Fruit fly (Drosophila melanogaster) whole organism, embryonic: Measurements from ENCODE around the gene CG17036.

ENCODE experiments used
- Antp ChIP-seq: fragments of 200-800 bp; sonication (Bioruptor generic); optimal IDR thresholded peaks from 3 replicates; lab custom pipeline; 2016; ENCODE audit warnings: missing biosample characterization, missing genetic modification characterization
- Bgb ChIP-seq: fragments of 200-800 bp; sonication (Bioruptor generic); IDR thresholded peaks from 2 replicates; pipeline ENCODE4 v1.3.6; 2022; ENCODE audit warnings: missing biosample characterization, missing genetic modification characterization; ENCODE audit not compliant: partially characterized antibody
- CG1024 ChIP-seq: fragments of 200-800 bp; sonication (Bioruptor generic); IDR thresholded peaks from 2 replicates; pipeline ENCODE4 v1.3.6; 2022; ENCODE audit warnings: missing biosample characterization, missing genetic modification characterization
- CG10321 ChIP-seq: fragments of 200-800 bp; sonication (Bioruptor generic); IDR thresholded peaks from 2 replicates; pipeline ENCODE4 v1.3.6; 2022; ENCODE audit warnings: missing biosample characterization, missing genetic modification characterization
- CG10462 ChIP-seq: fragments of 200-800 bp; sonication (Bioruptor generic); optimal IDR thresholded peaks from 2 replicates; lab custom pipeline; 2016; ENCODE audit warnings: missing biosample characterization, missing genetic modification characterization
- CG12071 ChIP-seq: fragments of 200-800 bp; sonication (Bioruptor generic); optimal IDR thresholded peaks from 3 replicates; lab custom pipeline; 2018; ENCODE audit warnings: missing biosample characterization, mild to moderate bottlenecking, missing genetic modification characterization
- CG12219 ChIP-seq: fragments of 200-800 bp; sonication (Bioruptor generic); optimal IDR thresholded peaks from 3 replicates; lab custom pipeline; 2018; ENCODE audit warnings: missing biosample characterization, mild to moderate bottlenecking, missing genetic modification characterization
- CG12236 ChIP-seq: fragments of 200-800 bp; sonication (Bioruptor generic); optimal IDR thresholded peaks from 2 replicates; lab custom pipeline; 2016; ENCODE audit warnings: missing biosample characterization, missing genetic modification characterization
- CG12299 ChIP-seq: fragments of 200-800 bp; sonication (Bioruptor generic); optimal IDR thresholded peaks from 2 replicates; lab custom pipeline; 2018; ENCODE audit warnings: missing biosample characterization, mild to moderate bottlenecking, missing genetic modification characterization
- CG12744 ChIP-seq: fragments of 200-800 bp; sonication (Bioruptor generic); optimal IDR thresholded peaks from 2 replicates; lab custom pipeline; 2016; ENCODE audit warnings: missing biosample characterization, missing genetic modification characterization
- CG13424 ChIP-seq: fragments of 200-800 bp; sonication (Bioruptor generic); optimal IDR thresholded peaks from 2 replicates; lab custom pipeline; 2019; ENCODE audit warnings: missing biosample characterization, mild to moderate bottlenecking, missing genetic modification characterization, moderate library complexity
- CG14710 ChIP-seq: fragments of 200-800 bp; sonication (Bioruptor generic); optimal IDR thresholded peaks from 3 replicates; lab custom pipeline; 2019; ENCODE audit warnings: missing biosample characterization, mild to moderate bottlenecking, missing genetic modification characterization, moderate library complexity
- CG17359 ChIP-seq: fragments of 200-800 bp; sonication (Bioruptor generic); optimal IDR thresholded peaks from 3 replicates; lab custom pipeline; 2018; ENCODE audit warnings: missing biosample characterization, mild to moderate bottlenecking, missing genetic modification characterization, moderate library complexity
- CG5245 ChIP-seq: fragments of 200-800 bp; sonication (Bioruptor generic); optimal IDR thresholded peaks from 3 replicates; lab custom pipeline; 2016; ENCODE audit warnings: missing biosample characterization, missing genetic modification characterization
- CG6654 ChIP-seq: fragments of 200-800 bp; sonication (Bioruptor generic); optimal IDR thresholded peaks from 2 replicates; lab custom pipeline; 2017; ENCODE audit warnings: missing biosample characterization, mild to moderate bottlenecking, missing genetic modification characterization
- CG6683 ChIP-seq: fragments of 200-800 bp; sonication (Bioruptor generic); optimal IDR thresholded peaks from 2 replicates; lab custom pipeline; 2017; ENCODE audit warnings: missing biosample characterization, mild to moderate bottlenecking, missing genetic modification characterization, missing genetic modification reagents
- CG7556 ChIP-seq: fragments of 200-800 bp; sonication (Bioruptor generic); optimal IDR thresholded peaks from 2 replicates; lab custom pipeline; 2017; ENCODE audit warnings: missing biosample characterization, mild to moderate bottlenecking, missing genetic modification characterization
- CG9437 ChIP-seq: fragments of 200-800 bp; sonication (Bioruptor generic); optimal IDR thresholded peaks from 2 replicates; lab custom pipeline; 2018; ENCODE audit warnings: missing biosample characterization, mild to moderate bottlenecking, missing genetic modification characterization
- CG9817 ChIP-seq: fragments of 200-800 bp; sonication (Bioruptor generic); optimal IDR thresholded peaks from 2 replicates; lab custom pipeline; 2018; ENCODE audit warnings: missing biosample characterization, mild to moderate bottlenecking, missing genetic modification characterization, moderate library complexity
- CrebB ChIP-seq: fragments of 200-800 bp; sonication (Bioruptor generic); optimal IDR thresholded peaks from 3 replicates; lab custom pipeline; 2018; ENCODE audit warnings: missing biosample characterization, mild to moderate bottlenecking, missing genetic modification characterization
- Dll ChIP-seq: fragments of 200-800 bp; sonication (Bioruptor generic); IDR thresholded peaks from 4 replicates; pipeline ENCODE4 v1.3.6; 2022; ENCODE audit warnings: missing biosample characterization, missing genetic modification characterization; ENCODE audit not compliant: partially characterized antibody
- Doc3 ChIP-seq: fragments of 200-800 bp; sonication (Bioruptor generic); IDR thresholded peaks from 3 replicates; pipeline ENCODE4 v1.3.6; 2022; ENCODE audit warnings: missing biosample characterization, missing genetic modification characterization; ENCODE audit not compliant: partially characterized antibody
- Gsc ChIP-seq: fragments of 200-800 bp; sonication (Bioruptor generic); IDR thresholded peaks from 2 replicates; pipeline ENCODE4 v1.3.6; 2022; ENCODE audit warnings: missing biosample characterization, missing genetic modification characterization
- HmgD ChIP-seq: fragments of 200-800 bp; sonication (Bioruptor generic); optimal IDR thresholded peaks from 3 replicates; lab custom pipeline; 2016; ENCODE audit warnings: missing biosample characterization, missing genetic modification characterization
- Mrtf ChIP-seq: fragments of 200-800 bp; sonication (Bioruptor generic); IDR thresholded peaks from 3 replicates; pipeline ENCODE4 v1.3.6; 2022; ENCODE audit warnings: missing biosample characterization, missing genetic modification characterization
- NC2α ChIP-seq: fragments of 200-800 bp; sonication (Bioruptor generic); optimal IDR thresholded peaks from 2 replicates; lab custom pipeline; 2016; ENCODE audit warnings: missing biosample characterization, missing genetic modification characterization
- Opbp ChIP-seq: fragments of 200-800 bp; sonication (Bioruptor generic); IDR thresholded peaks from 3 replicates; pipeline ENCODE4 v1.3.6; 2022; ENCODE audit warnings: missing biosample characterization, missing genetic modification characterization; ENCODE audit not compliant: partially characterized antibody
- PHDP ChIP-seq: fragments of 200-800 bp; sonication (Bioruptor generic); optimal IDR thresholded peaks from 3 replicates; lab custom pipeline; 2018; ENCODE audit warnings: missing biosample characterization, mild to moderate bottlenecking, missing genetic modification characterization, moderate library complexity
- TFAM ChIP-seq: fragments of 200-800 bp; sonication (Bioruptor generic); optimal IDR thresholded peaks from 2 replicates; lab custom pipeline; 2017; ENCODE audit warnings: missing biosample characterization, missing genetic modification characterization, inconsistent platforms
- Vsx1 ChIP-seq: fragments of 200-800 bp; sonication (Bioruptor generic); optimal IDR thresholded peaks from 2 replicates; lab custom pipeline; 2017; ENCODE audit warnings: missing biosample characterization, mild to moderate bottlenecking, missing genetic modification characterization, missing genetic modification reagents
- Xrp1 ChIP-seq: fragments of 200-800 bp; sonication (Bioruptor generic); IDR thresholded peaks from 2 replicates; pipeline ENCODE4 v1.3.6; 2022; ENCODE audit warnings: missing biosample characterization, missing genetic modification characterization
- btn ChIP-seq: fragments of 200-800 bp; sonication (Bioruptor generic); optimal IDR thresholded peaks from 2 replicates; lab custom pipeline; 2016; ENCODE audit warnings: missing biosample characterization, missing genetic modification characterization
- cas ChIP-seq: fragments of 200-800 bp; sonication (Bioruptor generic); IDR thresholded peaks from 2 replicates; pipeline ENCODE4 v1.3.6; 2022; ENCODE audit warnings: missing biosample characterization, missing genetic modification characterization
- chm ChIP-seq: fragments of 200-800 bp; sonication (Bioruptor generic); IDR thresholded peaks from 2 replicates; pipeline ENCODE4 v1.3.6; 2022; ENCODE audit warnings: missing biosample characterization, missing genetic modification characterization
- ewg ChIP-seq: fragments of 200-800 bp; sonication (Bioruptor generic); optimal IDR thresholded peaks from 3 replicates; lab custom pipeline; 2017; ENCODE audit warnings: mild to moderate bottlenecking, missing biosample characterization, missing genetic modification reagents, missing genetic modification characterization
- kay ChIP-seq: fragments of 200-800 bp; sonication (Bioruptor generic); optimal IDR thresholded peaks from 2 replicates; lab custom pipeline; 2016; ENCODE audit warnings: missing biosample characterization, missing genetic modification characterization
- lbe ChIP-seq: fragments of 200-800 bp; sonication (Bioruptor generic); optimal IDR thresholded peaks from 2 replicates; lab custom pipeline; 2016; ENCODE audit warnings: missing biosample characterization, mild to moderate bottlenecking, missing genetic modification characterization
- lilli ChIP-seq: fragments of 200-800 bp; sonication (Bioruptor generic); optimal IDR thresholded peaks from 3 replicates; lab custom pipeline; 2016; ENCODE audit warnings: missing biosample characterization, missing genetic modification characterization
- luna ChIP-seq: fragments of 200-800 bp; sonication (Bioruptor generic); optimal IDR thresholded peaks from 2 replicates; lab custom pipeline; 2016; ENCODE audit warnings: missing biosample characterization, missing genetic modification characterization
- nom ChIP-seq: fragments of 200-800 bp; sonication (Bioruptor generic); optimal IDR thresholded peaks from 2 replicates; lab custom pipeline; 2017; ENCODE audit warnings: missing biosample characterization, missing genetic modification characterization, mild to moderate bottlenecking, moderate library complexity, missing genetic modification reagents
- pfk ChIP-seq: fragments of 200-800 bp; sonication (Bioruptor generic); optimal IDR thresholded peaks from 2 replicates; lab custom pipeline; 2018; ENCODE audit warnings: missing biosample characterization, mild to moderate bottlenecking, missing genetic modification characterization, moderate library complexity
- scrt ChIP-seq: fragments of 200-800 bp; sonication (Bioruptor generic); optimal IDR thresholded peaks from 2 replicates; lab custom pipeline; 2018; ENCODE audit warnings: missing biosample characterization, mild to moderate bottlenecking, missing genetic modification characterization, moderate library complexity
- sim ChIP-seq: fragments of 200-800 bp; sonication (Bioruptor generic); IDR thresholded peaks from 2 replicates; pipeline ENCODE4 v1.3.6; 2022; ENCODE audit warnings: missing biosample characterization, missing genetic modification characterization
- sug ChIP-seq: fragments of 200-800 bp; optimal IDR thresholded peaks from 2 replicates; lab custom pipeline; 2019; ENCODE audit warnings: missing biosample characterization, mild to moderate bottlenecking, missing genetic modification characterization, moderate library complexity
- tio ChIP-seq: fragments of 200-800 bp; sonication (Bioruptor generic); optimal IDR thresholded peaks from 2 replicates; lab custom pipeline; 2017; ENCODE audit warnings: missing biosample characterization, missing genetic modification characterization, inconsistent platforms
- trem ChIP-seq: fragments of 200-800 bp; optimal IDR thresholded peaks from 3 replicates; lab custom pipeline; 2019; ENCODE audit warnings: missing biosample characterization, mild to moderate bottlenecking, missing genetic modification characterization, moderate library complexity
- tup ChIP-seq: fragments of 200-800 bp; sonication (Bioruptor generic); optimal IDR thresholded peaks from 2 replicates; lab custom pipeline; 2016; ENCODE audit warnings: missing biosample characterization, mild to moderate bottlenecking, missing genetic modification characterization, moderate library complexity
- zen2 ChIP-seq: fragments of 200-800 bp; sonication (Bioruptor generic); IDR thresholded peaks from 3 replicates; pipeline ENCODE4 v1.3.6; 2022; ENCODE audit warnings: missing biosample characterization, missing genetic modification characterization; ENCODE audit not compliant: partially characterized antibody

CG17036 gene

DNA sequence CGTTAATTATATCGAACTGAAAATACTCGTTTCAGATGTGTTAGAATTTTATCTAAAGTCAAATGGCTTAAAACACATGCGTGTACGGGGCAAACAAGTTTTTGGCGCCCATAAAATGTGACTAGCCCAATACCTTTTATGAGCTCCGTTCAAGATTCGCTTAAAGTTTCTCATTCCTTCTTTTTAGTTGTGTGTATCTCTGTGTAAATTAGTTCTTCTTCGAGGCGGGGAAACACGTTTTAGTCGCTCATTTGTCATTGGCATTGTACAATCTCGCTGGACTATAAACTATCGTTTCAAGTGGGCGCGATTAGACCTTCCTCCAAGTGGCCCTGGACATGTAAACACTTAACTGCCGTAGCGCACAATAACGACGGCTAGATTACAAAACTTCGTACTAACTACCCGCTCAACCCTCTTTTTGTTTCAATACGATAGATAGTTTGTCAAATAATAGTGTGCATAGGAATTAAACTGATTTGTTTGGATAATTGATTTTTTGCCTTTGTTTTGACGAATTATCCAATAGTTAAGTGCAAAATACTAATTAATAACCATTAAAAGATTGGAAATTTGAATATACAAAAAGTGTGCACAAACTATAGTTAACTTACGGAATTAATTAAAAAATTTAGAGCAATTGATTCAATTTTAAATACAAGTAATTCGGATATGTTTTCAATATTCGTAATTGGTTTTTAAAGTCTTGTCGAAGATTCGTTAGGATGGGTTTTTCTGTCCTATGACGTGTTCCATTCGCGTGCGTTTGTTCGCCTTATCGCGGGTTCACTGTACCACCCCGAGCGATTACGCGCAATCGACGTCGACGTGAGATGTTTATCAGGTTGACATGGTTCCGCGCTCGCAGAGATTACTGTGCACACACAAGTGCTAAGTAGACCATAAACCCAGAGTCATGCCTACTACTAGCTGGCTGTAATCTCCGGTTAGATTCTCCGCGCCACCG, 20.2 kb upstream of the CG17036 start (continued):
- TF ChIP-seq Bgb (peak; percentile 29; the same call in 1 of the 2 replicates), CG12299 (tag; lab: Kevin White, UChicago) (no peak), PHDP (tag; lab: Kevin White, UChicago) (peak; percentile 39), CG6654 (GFP tag; lab: Kevin White, UChicago) (no peak), nom (GFP tag; lab: Kevin White, UChicago) (no peak), tup (no peak), kay (GFP tag; lab: Kevin White, UChicago) (peak; percentile 23), scrt (GFP tag; lab: Kevin White, UChicago) (peak; percentile 26), CG12744 (GFP tag; lab: Kevin White, UChicago) (no peak), lbe (GFP tag; lab: Kevin White, UChicago) (no peak), cas (GFP tag; lab: Robert Waterston, UW) (no peak), Doc3 (GFP tag; lab: Robert Waterston, UW) (no peak), luna (GFP tag; lab: Kevin White, UChicago) (no peak), Dll (GFP tag; lab: Robert Waterston, UW) (no peak), zen2 (GFP tag; lab: Robert Waterston, UW) (no peak), Vsx1 (GFP tag; lab: Kevin White, UChicago) (no peak), chm (GFP tag; lab: Robert Waterston, UW) (no peak), CG17359 (tag; lab: Kevin White, UChicago) (peak; percentile 62), pfk (no peak), tio (GFP tag; lab: Kevin White, UChicago) (no peak), CG12219 (GFP tag; lab: Kevin White, UChicago) (no peak), HmgD (no peak), CG13424 (tag; lab: Kevin White, UChicago) (peak; percentile 42), Mrtf (GFP tag; lab: Robert Waterston, UW) (peak; percentile 30; the same call in 2 of the 3 replicates), lilli (GFP tag; lab: Kevin White, UChicago) (peak; percentile 61), CrebB (tag; lab: Kevin White, UChicago) (no peak), Gsc (GFP tag; lab: Robert Waterston, UW) (no peak), CG9817 (no peak), Opbp (GFP tag; lab: Robert Waterston, UW) (no peak), CG10321 (GFP tag; lab: Robert Waterston, UW) (no peak), CG12071 (no peak), CG6683 (GFP tag; lab: Kevin White, UChicago) (peak; percentile 50), TFAM (GFP tag; lab: Kevin White, UChicago) (no peak), CG1024 (GFP tag; lab: Robert Waterston, UW) (0 out of 2 replicates have a peak, but pooled peaks have one; percentile 22), CG10462 (no peak), CG12236 (GFP tag; lab: Kevin White, UChicago) (no peak), CG9437 (GFP tag; lab: Kevin White, UChicago) (peak; percentile 13), CG5245 (GFP tag; lab: Kevin White, UChicago) (peak; percentile 4), btn (GFP tag; lab: Kevin White, UChicago) (no peak), sim (GFP tag; lab: Robert Waterston, UW) (no peak), CG7556 (GFP tag; lab: Kevin White, UChicago) (peak; percentile 39), Xrp1 (peak; percentile 73), CG14710 (tag; lab: Kevin White, UChicago) (peak; percentile 40), trem (tag; lab: Kevin White, UChicago) (no peak), NC2α (GFP tag; lab: Kevin White, UChicago) (no peak), ewg (GFP tag; lab: Kevin White, UChicago) (no peak), sug (peak; percentile 77), Antp (GFP tag; lab: Kevin White, UChicago) (no peak)
